Fruit fly (Drosophila melanogaster) whole organism, embryonic: ENCODE measurements around the gene nerfin-2.

Source experiments
- Abd-B ChIP-seq: fragments of 200-800 bp; sonication (Bioruptor generic); optimal IDR thresholded peaks from 2 replicates; lab custom pipeline; 2018; ENCODE audit warnings: missing biosample characterization, mild to moderate bottlenecking, missing genetic modification characterization, moderate library complexity
- Antp ChIP-seq: fragments of 200-800 bp; sonication (Bioruptor generic); optimal IDR thresholded peaks from 3 replicates; lab custom pipeline; 2016; ENCODE audit warnings: missing biosample characterization, missing genetic modification characterization
- Bdp1 ChIP-seq: fragments of 200-800 bp; sonication (Bioruptor generic); optimal IDR thresholded peaks from 3 replicates; lab custom pipeline; 2016; ENCODE audit warnings: missing biosample characterization, missing genetic modification characterization
- Bteb2 ChIP-seq: fragments of 200-800 bp; sonication (Bioruptor generic); optimal IDR thresholded peaks from 2 replicates; lab custom pipeline; 2016; ENCODE audit warnings: missing biosample characterization, missing genetic modification characterization
- C15 ChIP-seq: fragments of 200-800 bp; sonication (Bioruptor generic); IDR thresholded peaks from 3 replicates; pipeline ENCODE4 v1.3.6; 2022; ENCODE audit warnings: missing biosample characterization, missing genetic modification characterization
- CG1024 ChIP-seq: fragments of 200-800 bp; sonication (Bioruptor generic); IDR thresholded peaks from 2 replicates; pipeline ENCODE4 v1.3.6; 2022; ENCODE audit warnings: missing biosample characterization, missing genetic modification characterization
- CG10366 ChIP-seq: fragments of 200-800 bp; sonication (Bioruptor generic); IDR thresholded peaks from 2 replicates; pipeline ENCODE4 v1.3.6; 2022; ENCODE audit warnings: missing biosample characterization, missing genetic modification characterization
- CG10565 ChIP-seq: fragments of 200-800 bp; sonication (Bioruptor generic); optimal IDR thresholded peaks from 3 replicates; lab custom pipeline; 2016; ENCODE audit warnings: missing biosample characterization, mild to moderate bottlenecking, missing genetic modification characterization
- CG12155 ChIP-seq: fragments of 200-800 bp; sonication (Bioruptor generic); optimal IDR thresholded peaks from 3 replicates; lab custom pipeline; 2016; ENCODE audit warnings: missing biosample characterization, missing genetic modification characterization
- CG12769 ChIP-seq: fragments of 200-800 bp; sonication (Bioruptor generic); optimal IDR thresholded peaks from 2 replicates; lab custom pipeline; 2019; ENCODE audit warnings: missing biosample characterization, mild to moderate bottlenecking, missing genetic modification characterization, moderate library complexity
- CG14710 ChIP-seq: fragments of 200-800 bp; sonication (Bioruptor generic); optimal IDR thresholded peaks from 3 replicates; lab custom pipeline; 2019; ENCODE audit warnings: missing biosample characterization, mild to moderate bottlenecking, missing genetic modification characterization, moderate library complexity
- CG15696 ChIP-seq: fragments of 200-800 bp; sonication (Bioruptor generic); optimal IDR thresholded peaks from 2 replicates; lab custom pipeline; 2019; ENCODE audit warnings: missing biosample characterization, mild to moderate bottlenecking, missing genetic modification characterization, moderate library complexity
- CG17328 ChIP-seq: fragments of 200-800 bp; sonication (Bioruptor generic); IDR thresholded peaks from 2 replicates; pipeline ENCODE4 v1.3.6; 2022; ENCODE audit warnings: missing biosample characterization, missing genetic modification characterization
- CG17612 ChIP-seq: fragments of 200-800 bp; sonication (Bioruptor generic); IDR thresholded peaks from 2 replicates; pipeline ENCODE4 v1.3.6; 2022; ENCODE audit warnings: missing biosample characterization, missing genetic modification characterization
- CG18262 ChIP-seq: fragments of 200-800 bp; optimal IDR thresholded peaks from 3 replicates; lab custom pipeline; 2019; ENCODE audit warnings: missing biosample characterization, mild to moderate bottlenecking, missing genetic modification characterization, moderate library complexity
- CG30020 ChIP-seq: fragments of 200-800 bp; optimal IDR thresholded peaks from 2 replicates; lab custom pipeline; 2019; ENCODE audit warnings: missing biosample characterization, mild to moderate bottlenecking, missing genetic modification characterization, moderate library complexity
- CG32767 ChIP-seq: fragments of 200-800 bp; sonication (Bioruptor generic); IDR thresholded peaks from 2 replicates; pipeline ENCODE4 v1.3.6; 2022; ENCODE audit warnings: missing biosample characterization, missing genetic modification characterization
- CG33557 ChIP-seq: fragments of 200-800 bp; sonication (Bioruptor generic); optimal IDR thresholded peaks from 2 replicates; lab custom pipeline; 2019; ENCODE audit warnings: missing biosample characterization, mild to moderate bottlenecking, missing genetic modification characterization, moderate library complexity
- CG3726 ChIP-seq: fragments of 200-800 bp; sonication (Bioruptor generic); IDR thresholded peaks from 3 replicates; pipeline ENCODE4, ENCODE4 v1.3.6; 2022; ENCODE audit warnings: missing biosample characterization, missing genetic modification characterization
- CG4328 ChIP-seq: fragments of 200-800 bp; sonication (Bioruptor generic); optimal IDR thresholded peaks from 3 replicates; lab custom pipeline; 2017; ENCODE audit warnings: missing biosample characterization, missing genetic modification reagents, missing genetic modification characterization
- CG4854 ChIP-seq: fragments of 200-800 bp; sonication (Bioruptor generic); optimal IDR thresholded peaks from 2 replicates; lab custom pipeline; 2016; ENCODE audit warnings: missing biosample characterization, missing genetic modification characterization, inconsistent platforms
- CG6272 ChIP-seq: fragments of 200-800 bp; sonication (Bioruptor generic); IDR thresholded peaks from 2 replicates; pipeline ENCODE4 v1.3.6; 2022; ENCODE audit warnings: missing biosample characterization, missing genetic modification characterization
- CG9727 ChIP-seq: fragments of 200-800 bp; sonication (Bioruptor generic); optimal IDR thresholded peaks from 3 replicates; lab custom pipeline; 2017; ENCODE audit warnings: missing biosample characterization, mild to moderate bottlenecking, missing genetic modification characterization
- D19A ChIP-seq: fragments of 200-800 bp; optimal IDR thresholded peaks from 3 replicates; lab custom pipeline; 2019; ENCODE audit warnings: missing biosample characterization, mild to moderate bottlenecking, missing genetic modification characterization, moderate library complexity
- Fer3 ChIP-seq: fragments of 200-800 bp; sonication (Bioruptor generic); optimal IDR thresholded peaks from 2 replicates; lab custom pipeline; 2018; ENCODE audit warnings: missing biosample characterization, mild to moderate bottlenecking, missing genetic modification characterization, moderate library complexity
- H2.0 ChIP-seq: fragments of 200-800 bp; sonication (Bioruptor generic); IDR thresholded peaks from 2 replicates; pipeline ENCODE4 v1.3.6; 2022; ENCODE audit warnings: missing biosample characterization, missing genetic modification characterization
- Hr51 ChIP-seq, 2 experiments: fragments of 200-800 bp; sonication (Bioruptor generic); optimal IDR thresholded peaks; 2 replicates in 1 of 2; 3 replicates in 1 of 2; lab custom pipeline; 2016 to 2018; ENCODE audit warnings: missing biosample characterization in 2 of 2, missing genetic modification characterization in 2 of 2, mild to moderate bottlenecking in 1 of 2, moderate library complexity in 1 of 2
- Lhr ChIP-seq: fragments of 200-800 bp; sonication (Bioruptor generic); optimal IDR thresholded peaks from 3 replicates; lab custom pipeline; 2017; ENCODE audit warnings: mild to moderate bottlenecking, missing biosample characterization, missing genetic modification reagents, missing genetic modification characterization
- Lim3 ChIP-seq: fragments of 200-800 bp; sonication (Bioruptor generic); IDR thresholded peaks from 2 replicates; pipeline ENCODE4 v1.3.6; 2022; ENCODE audit warnings: missing biosample characterization, missing genetic modification characterization
- Myb ChIP-seq: fragments of 200-800 bp; sonication (Bioruptor generic); optimal IDR thresholded peaks from 2 replicates; lab custom pipeline; 2016; ENCODE audit warnings: missing biosample characterization, missing genetic modification characterization
- Oli ChIP-seq: fragments of 200-800 bp; sonication (Bioruptor generic); optimal IDR thresholded peaks from 2 replicates; lab custom pipeline; 2018; ENCODE audit warnings: missing biosample characterization, mild to moderate bottlenecking, missing genetic modification characterization, moderate library complexity
- Optix ChIP-seq: fragments of 200-800 bp; sonication (Bioruptor generic); IDR thresholded peaks from 3 replicates; pipeline ENCODE4 v1.3.6; 2022; ENCODE audit warnings: missing biosample characterization, missing genetic modification characterization
- Pdp1 ChIP-seq, 2 experiments: fragments of 200-800 bp; sonication (Bioruptor generic); optimal IDR thresholded peaks; 3 replicates each; lab custom pipeline; 2016; ENCODE audit warnings: missing biosample characterization in 2 of 2, missing genetic modification characterization in 2 of 2, mild to moderate bottlenecking in 1 of 2, moderate library complexity in 1 of 2
- Sry-β ChIP-seq: fragments of 200-800 bp; sonication (Bioruptor generic); optimal IDR thresholded peaks from 2 replicates; lab custom pipeline; 2018; ENCODE audit warnings: missing biosample characterization, mild to moderate bottlenecking, missing genetic modification characterization, moderate library complexity
- Ssrp ChIP-seq: fragments of 200-800 bp; sonication (Bioruptor generic); optimal IDR thresholded peaks from 2 replicates; lab custom pipeline; 2018; ENCODE audit warnings: missing biosample characterization, mild to moderate bottlenecking, missing genetic modification characterization, moderate library complexity
- TFAM ChIP-seq: fragments of 200-800 bp; sonication (Bioruptor generic); optimal IDR thresholded peaks from 2 replicates; lab custom pipeline; 2017; ENCODE audit warnings: missing biosample characterization, missing genetic modification characterization, inconsistent platforms
- abd-A ChIP-seq: fragments of 200-800 bp; sonication (Bioruptor generic); optimal IDR thresholded peaks from 3 replicates; lab custom pipeline; 2019; ENCODE audit warnings: missing biosample characterization, mild to moderate bottlenecking, missing genetic modification characterization, moderate library complexity
- bab2 ChIP-seq: fragments of 200-800 bp; sonication (Bioruptor generic); optimal IDR thresholded peaks from 2 replicates; lab custom pipeline; 2016; ENCODE audit warnings: missing biosample characterization, missing genetic modification characterization
- cg ChIP-seq: fragments of 200-800 bp; sonication (Bioruptor generic); optimal IDR thresholded peaks from 3 replicates; lab custom pipeline; 2019; ENCODE audit warnings: missing biosample characterization, mild to moderate bottlenecking, missing genetic modification characterization, moderate library complexity
- chm ChIP-seq: fragments of 200-800 bp; sonication (Bioruptor generic); IDR thresholded peaks from 2 replicates; pipeline ENCODE4 v1.3.6; 2022; ENCODE audit warnings: missing biosample characterization, missing genetic modification characterization
- ci ChIP-seq: fragments of 200-800 bp; sonication (Bioruptor generic); IDR thresholded peaks from 3 replicates; pipeline ENCODE4 v1.3.6; 2022; ENCODE audit warnings: missing biosample characterization, missing genetic modification characterization
- corto ChIP-seq: fragments of 200-800 bp; sonication (Bioruptor generic); optimal IDR thresholded peaks from 2 replicates; lab custom pipeline; 2016; ENCODE audit warnings: missing biosample characterization, mild to moderate bottlenecking, missing genetic modification characterization, moderate library complexity
- emc ChIP-seq: fragments of 200-800 bp; sonication (Bioruptor generic); optimal IDR thresholded peaks from 2 replicates; lab custom pipeline; 2016; ENCODE audit warnings: missing biosample characterization, missing genetic modification characterization
- fu2 ChIP-seq: fragments of 200-800 bp; sonication (Bioruptor generic); optimal IDR thresholded peaks from 2 replicates; lab custom pipeline; 2016; ENCODE audit warnings: missing biosample characterization, missing genetic modification characterization
- gt ChIP-seq: fragments of 200-800 bp; sonication (Bioruptor generic); IDR thresholded peaks from 2 replicates; pipeline ENCODE4 v1.3.6; 2022; ENCODE audit warnings: missing biosample characterization, missing genetic modification characterization
- hkb ChIP-seq, 2 experiments: fragments of 200-800 bp in 1 of 2; fragments of >200 bp in 1 of 2; sonication (Bioruptor generic) in 1 of 2; IDR thresholded peaks in 1 of 2; optimal IDR thresholded peaks in 1 of 2; 2 replicates each; pipeline versions ENCODE4 v1.3.6 to Lab custom; 2017 to 2022; ENCODE audit warnings: missing biosample characterization in 1 of 2, missing genetic modification characterization in 1 of 2
- nom ChIP-seq: fragments of 200-800 bp; sonication (Bioruptor generic); optimal IDR thresholded peaks from 2 replicates; lab custom pipeline; 2017; ENCODE audit warnings: missing biosample characterization, missing genetic modification characterization, mild to moderate bottlenecking, moderate library complexity, missing genetic modification reagents
- phol ChIP-seq: fragments of 200-800 bp; sonication (Bioruptor generic); optimal IDR thresholded peaks from 3 replicates; lab custom pipeline; 2018; ENCODE audit warnings: missing biosample characterization, mild to moderate bottlenecking, missing genetic modification characterization, moderate library complexity
- pnt ChIP-seq: fragments of 200-800 bp; sonication (Bioruptor generic); optimal IDR thresholded peaks from 3 replicates; lab custom pipeline; 2016; ENCODE audit warnings: missing biosample characterization, missing genetic modification characterization
- ranshi ChIP-seq: fragments of 200-800 bp; sonication (Bioruptor generic); IDR thresholded peaks from 2 replicates; pipeline ENCODE4 v1.3.6; 2022; ENCODE audit warnings: missing biosample characterization, missing genetic modification characterization

Gene nerfin-2

dm6 chr3R:10109938-10110337 lies 39.0 kb downstream of the nerfin-2 start, which contains the start of gene Fmr1 (continued):
- TF ChIP-seq TFAM: no peak
- peak; percentile 28 for TF ChIP-seq CG30020
- TF ChIP-seq CG3726 (GFP tag; lab: Robert Waterston, UW): no peak
- peak; percentile 54 for TF ChIP-seq Bteb2
- TF ChIP-seq phol (tag; lab: Kevin White, UChicago): peak; percentile 74
- peak; percentile 44 to 55 for TF ChIP-seq Pdp1 (GFP tag; optimal IDR thresholded peaks at IDR 0.05; lab: Kevin White, UChicago)
- TF ChIP-seq C15 (GFP tag; lab: Robert Waterston, UW): no peak
- TF ChIP-seq gt (GFP tag; lab: Robert Waterston, UW): no peak
- TF ChIP-seq H2.0: no peak
- TF ChIP-seq Sry-β (GFP tag; lab: Kevin White, UChicago): peak; percentile 23
- no peak for TF ChIP-seq CG10366 (GFP tag; lab: Robert Waterston, UW)
- TF ChIP-seq hkb (optimal IDR thresholded peaks at IDR 0.05; lab: Kevin White, UChicago): peak; percentile 90
- peak; percentile 26; the same call in 1 of the 2 replicates for TF ChIP-seq hkb (GFP tag; IDR thresholded peaks at IDR 0.05; lab: Robert Waterston, UW)
- TF ChIP-seq Bdp1 (GFP tag; lab: Kevin White, UChicago): peak; percentile 68
- peak; percentile 87 for TF ChIP-seq CG14710
- TF ChIP-seq CG15696 (tag; lab: Kevin White, UChicago): peak; percentile 27
- no peak for TF ChIP-seq CG17612
- TF ChIP-seq Lhr (GFP tag; lab: Kevin White, UChicago): peak; percentile 85
- TF ChIP-seq CG32767 (GFP tag; lab: Robert Waterston, UW): no peak
- peak; percentile 11 to 53 for TF ChIP-seq Hr51 (GFP tag; optimal IDR thresholded peaks at IDR 0.05; lab: Kevin White, UChicago)
- TF ChIP-seq Antp: peak; percentile 81
- TF ChIP-seq CG18262 (tag; lab: Kevin White, UChicago): peak; percentile 17
- TF ChIP-seq CG1024 (GFP tag; lab: Robert Waterston, UW): no peak
- TF ChIP-seq Ssrp (tag; lab: Kevin White, UChicago): no peak
- peak; percentile 46 for TF ChIP-seq fu2 (GFP tag; lab: Kevin White, UChicago)
- no peak for TF ChIP-seq D19A (tag; lab: Kevin White, UChicago)
- TF ChIP-seq chm (GFP tag; lab: Robert Waterston, UW): no peak
- TF ChIP-seq cg: no peak
- no peak for TF ChIP-seq nom
- TF ChIP-seq ci (GFP tag; lab: Robert Waterston, UW): no peak
- TF ChIP-seq corto (GFP tag; lab: Kevin White, UChicago): no peak
- TF ChIP-seq emc (GFP tag; lab: Kevin White, UChicago): peak; percentile 60
- TF ChIP-seq Fer3 (tag; lab: Kevin White, UChicago): peak; percentile 33
- TF ChIP-seq Optix: peak; percentile 41; the same call in 1 of the 3 replicates
- TF ChIP-seq CG6272: peak; percentile 40; the same call in 1 of the 2 replicates
- TF ChIP-seq CG17328: peak; percentile 26; the same call in 1 of the 2 replicates
- no peak for TF ChIP-seq CG33557
- no peak for TF ChIP-seq Abd-B (GFP tag; lab: Kevin White, UChicago)
- no peak for TF ChIP-seq CG4328 (GFP tag; lab: Kevin White, UChicago)
- no peak for TF ChIP-seq abd-A (tag; lab: Kevin White, UChicago)
- peak; percentile 46 for TF ChIP-seq CG12155
- no peak for TF ChIP-seq Lim3
- TF ChIP-seq CG9727 (GFP tag; lab: Kevin White, UChicago): peak; percentile 17
- TF ChIP-seq CG10565 (GFP tag; lab: Kevin White, UChicago): no peak
- TF ChIP-seq Myb (GFP tag; lab: Kevin White, UChicago): peak; percentile 99
- TF ChIP-seq bab2 (GFP tag; lab: Kevin White, UChicago): peak; percentile 54
- TF ChIP-seq CG12769 (tag; lab: Kevin White, UChicago): peak; percentile 75
- TF ChIP-seq pnt (GFP tag; lab: Kevin White, UChicago): peak; percentile 62
- peak; percentile 37 for TF ChIP-seq Oli (tag; lab: Kevin White, UChicago)
- TF ChIP-seq CG4854 (GFP tag; lab: Kevin White, UChicago): peak; percentile 28
- no peak for TF ChIP-seq ranshi (GFP tag; lab: Robert Waterston, UW)
